Fruit fly (Drosophila melanogaster) whole organism, embryonic: ENCODE measurements around the gene Indy.

Experiments
- BEAF-32 ChIP-seq: fragments of 200-800 bp; sonication (Bioruptor generic); optimal IDR thresholded peaks from 3 replicates; lab custom pipeline; 2017; ENCODE audit warnings: missing biosample characterization, missing genetic modification characterization, mild to moderate bottlenecking, moderate library complexity, missing genetic modification reagents
- Bdp1 ChIP-seq: fragments of 200-800 bp; sonication (Bioruptor generic); optimal IDR thresholded peaks from 3 replicates; lab custom pipeline; 2016; ENCODE audit warnings: missing biosample characterization, missing genetic modification characterization
- Blimp-1 ChIP-seq: fragments of 200-800 bp; sonication (Bioruptor generic); optimal IDR thresholded peaks from 3 replicates; lab custom pipeline; 2018; ENCODE audit warnings: missing biosample characterization, missing genetic modification characterization, mild to moderate bottlenecking, moderate library complexity, missing genetic modification reagents
- C15 ChIP-seq: fragments of 200-800 bp; sonication (Bioruptor generic); IDR thresholded peaks from 3 replicates; pipeline ENCODE4 v1.3.6; 2022; ENCODE audit warnings: missing biosample characterization, missing genetic modification characterization
- CG10267 ChIP-seq: fragments of 200-800 bp; sonication (Bioruptor generic); optimal IDR thresholded peaks from 2 replicates; lab custom pipeline; 2018; ENCODE audit warnings: missing biosample characterization, mild to moderate bottlenecking, missing genetic modification characterization, moderate library complexity
- CG13424 ChIP-seq: fragments of 200-800 bp; sonication (Bioruptor generic); optimal IDR thresholded peaks from 2 replicates; lab custom pipeline; 2019; ENCODE audit warnings: missing biosample characterization, mild to moderate bottlenecking, missing genetic modification characterization, moderate library complexity
- CG18599 ChIP-seq: fragments of 200-800 bp; sonication (Bioruptor generic); optimal IDR thresholded peaks from 3 replicates; lab custom pipeline; 2017; ENCODE audit warnings: missing biosample characterization, missing genetic modification characterization, mild to moderate bottlenecking, moderate library complexity, missing genetic modification reagents
- CG18619 ChIP-seq: fragments of 200-800 bp; sonication (Bioruptor generic); optimal IDR thresholded peaks from 3 replicates; lab custom pipeline; 2017; ENCODE audit warnings: missing biosample characterization, mild to moderate bottlenecking, missing genetic modification characterization
- CG2120 ChIP-seq: fragments of 200-800 bp; sonication (Bioruptor generic); optimal IDR thresholded peaks from 3 replicates; lab custom pipeline; 2016; ENCODE audit warnings: missing biosample characterization, missing genetic modification characterization
- CG2889 ChIP-seq: fragments of 200-800 bp; sonication (Bioruptor generic); IDR thresholded peaks from 3 replicates; pipeline ENCODE4 v1.3.6; 2022; ENCODE audit warnings: missing biosample characterization, missing genetic modification characterization
- CG4424 ChIP-seq: fragments of 200-800 bp; sonication (Bioruptor generic); optimal IDR thresholded peaks from 3 replicates; lab custom pipeline; 2016; ENCODE audit warnings: missing biosample characterization, missing genetic modification characterization
- CG7372 ChIP-seq: fragments of 200-800 bp; sonication (Bioruptor generic); IDR thresholded peaks from 2 replicates; pipeline ENCODE4 v1.3.6; 2022; ENCODE audit warnings: missing biosample characterization, missing genetic modification characterization
- CG8478 ChIP-seq: fragments of >200 bp; optimal IDR thresholded peaks from 2 replicates; lab custom pipeline; 2018
- D19A ChIP-seq: fragments of 200-800 bp; optimal IDR thresholded peaks from 3 replicates; lab custom pipeline; 2019; ENCODE audit warnings: missing biosample characterization, mild to moderate bottlenecking, missing genetic modification characterization, moderate library complexity
- Dfd ChIP-seq, 2 experiments: fragments of >200 bp; optimal IDR thresholded peaks; 2 replicates each; lab custom pipeline; 2017; ENCODE audit warnings: missing biosample characterization in 2 of 2, missing genetic modification characterization in 2 of 2
- Dip2 ChIP-seq: fragments of 200-800 bp; sonication (Bioruptor generic); IDR thresholded peaks from 2 replicates; pipeline ENCODE4 v1.3.6; 2022; ENCODE audit warnings: missing biosample characterization, missing genetic modification characterization
- Dref ChIP-seq: fragments of 200-800 bp; sonication (Bioruptor generic); IDR thresholded peaks from 2 replicates; pipeline ENCODE4 v1.3.6; 2022; ENCODE audit warnings: missing biosample characterization, missing genetic modification characterization
- Ets97D ChIP-seq: fragments of 200-800 bp; sonication (Bioruptor generic); optimal IDR thresholded peaks from 3 replicates; lab custom pipeline; 2016; ENCODE audit warnings: missing biosample characterization, missing genetic modification characterization
- H2.0 ChIP-seq: fragments of 200-800 bp; sonication (Bioruptor generic); IDR thresholded peaks from 2 replicates; pipeline ENCODE4 v1.3.6; 2022; ENCODE audit warnings: missing biosample characterization, missing genetic modification characterization
- HmgD ChIP-seq: fragments of 200-800 bp; sonication (Bioruptor generic); optimal IDR thresholded peaks from 3 replicates; lab custom pipeline; 2016; ENCODE audit warnings: missing biosample characterization, missing genetic modification characterization
- Lhr ChIP-seq: fragments of 200-800 bp; sonication (Bioruptor generic); optimal IDR thresholded peaks from 3 replicates; lab custom pipeline; 2017; ENCODE audit warnings: mild to moderate bottlenecking, missing biosample characterization, missing genetic modification reagents, missing genetic modification characterization
- Lpt ChIP-seq: fragments of >200 bp; optimal IDR thresholded peaks from 2 replicates; lab custom pipeline; 2018; ENCODE audit warnings: missing biosample characterization, missing genetic modification characterization
- Nf-YB ChIP-seq: fragments of 200-800 bp; sonication (Bioruptor generic); optimal IDR thresholded peaks from 3 replicates; lab custom pipeline; 2019; ENCODE audit warnings: missing biosample characterization, mild to moderate bottlenecking, missing genetic modification characterization, moderate library complexity
- Sry-β ChIP-seq: fragments of 200-800 bp; sonication (Bioruptor generic); optimal IDR thresholded peaks from 2 replicates; lab custom pipeline; 2018; ENCODE audit warnings: missing biosample characterization, mild to moderate bottlenecking, missing genetic modification characterization, moderate library complexity
- aop ChIP-seq: fragments of 200-800 bp; sonication (Bioruptor generic); IDR thresholded peaks from 2 replicates; pipeline ENCODE4 v1.3.6; 2022; ENCODE audit warnings: missing biosample characterization, missing genetic modification characterization
- cg ChIP-seq: fragments of 200-800 bp; sonication (Bioruptor generic); optimal IDR thresholded peaks from 3 replicates; lab custom pipeline; 2019; ENCODE audit warnings: missing biosample characterization, mild to moderate bottlenecking, missing genetic modification characterization, moderate library complexity
- chinmo ChIP-seq: fragments of 200-800 bp; sonication (Bioruptor generic); IDR thresholded peaks from 4 replicates; pipeline ENCODE4 v1.3.6; 2022; ENCODE audit warnings: missing biosample characterization, missing genetic modification characterization; ENCODE audit not compliant: partially characterized antibody
- cwo ChIP-seq: fragments of 200-800 bp; sonication (Bioruptor generic); optimal IDR thresholded peaks from 3 replicates; lab custom pipeline; 2017; ENCODE audit warnings: missing biosample characterization, missing genetic modification characterization, mild to moderate bottlenecking, moderate library complexity, missing genetic modification reagents
- da ChIP-seq: fragments of 200-800 bp; sonication (Bioruptor generic); optimal IDR thresholded peaks from 2 replicates; lab custom pipeline; 2016; ENCODE audit warnings: missing biosample characterization, missing genetic modification characterization
- exex ChIP-seq: fragments of 200-800 bp; sonication (Bioruptor generic); optimal IDR thresholded peaks from 4 replicates; lab custom pipeline; 2018; ENCODE audit warnings: missing biosample characterization, mild to moderate bottlenecking, missing genetic modification characterization, moderate library complexity
- hbn ChIP-seq: fragments of 200-800 bp; sonication (Bioruptor generic); IDR thresholded peaks from 2 replicates; pipeline ENCODE4 v1.3.6; 2022; ENCODE audit warnings: missing biosample characterization, missing genetic modification characterization; ENCODE audit not compliant: partially characterized antibody
- lbe ChIP-seq: fragments of 200-800 bp; sonication (Bioruptor generic); optimal IDR thresholded peaks from 2 replicates; lab custom pipeline; 2016; ENCODE audit warnings: missing biosample characterization, mild to moderate bottlenecking, missing genetic modification characterization
- lmd ChIP-seq: fragments of 200-800 bp; sonication (Bioruptor generic); IDR thresholded peaks from 2 replicates; pipeline ENCODE4 v1.3.6; 2022; ENCODE audit warnings: missing biosample characterization, missing genetic modification characterization
- luna ChIP-seq: fragments of 200-800 bp; sonication (Bioruptor generic); optimal IDR thresholded peaks from 2 replicates; lab custom pipeline; 2016; ENCODE audit warnings: missing biosample characterization, missing genetic modification characterization
- onecut ChIP-seq: fragments of 200-800 bp; sonication (Bioruptor generic); IDR thresholded peaks from 2 replicates; pipeline ENCODE4 v1.3.6; 2022; ENCODE audit warnings: missing biosample characterization, missing genetic modification characterization
- phol ChIP-seq: fragments of 200-800 bp; sonication (Bioruptor generic); optimal IDR thresholded peaks from 3 replicates; lab custom pipeline; 2018; ENCODE audit warnings: missing biosample characterization, mild to moderate bottlenecking, missing genetic modification characterization, moderate library complexity
- prd ChIP-seq, 3 experiments: fragments of >200 bp in 2 of 3; fragments of 200-800 bp in 1 of 3; sonication (Bioruptor generic) in 1 of 3; optimal IDR thresholded peaks in 2 of 3; IDR thresholded peaks in 1 of 3; 2 replicates in 2 of 3; 3 replicates in 1 of 3; pipeline versions ENCODE4 v1.3.6 to Lab custom; 2017 to 2022; ENCODE audit warnings: missing biosample characterization in 1 of 3, missing genetic modification characterization in 1 of 3
- rib ChIP-seq: fragments of 200-800 bp; sonication (Bioruptor generic); IDR thresholded peaks from 2 replicates; pipeline ENCODE4 v1.3.6; 2022; ENCODE audit warnings: missing biosample characterization, missing genetic modification characterization
- scrt ChIP-seq: fragments of 200-800 bp; sonication (Bioruptor generic); optimal IDR thresholded peaks from 2 replicates; lab custom pipeline; 2018; ENCODE audit warnings: missing biosample characterization, mild to moderate bottlenecking, missing genetic modification characterization, moderate library complexity
- sd ChIP-seq: fragments of 200-800 bp; sonication (Bioruptor generic); optimal IDR thresholded peaks from 3 replicates; lab custom pipeline; 2018; ENCODE audit warnings: missing biosample characterization, mild to moderate bottlenecking, missing genetic modification characterization, moderate library complexity
- sna ChIP-seq: fragments of 200-800 bp; sonication (Bioruptor generic); IDR thresholded peaks from 2 replicates; pipeline ENCODE4 v1.3.6; 2022; ENCODE audit warnings: missing biosample characterization, missing genetic modification characterization; ENCODE audit not compliant: partially characterized antibody
- so ChIP-seq: fragments of 200-800 bp; sonication (Bioruptor generic); IDR thresholded peaks from 3 replicates; pipeline ENCODE4 v1.3.6; 2022; ENCODE audit warnings: missing biosample characterization, missing genetic modification characterization
- sug ChIP-seq: fragments of 200-800 bp; optimal IDR thresholded peaks from 2 replicates; lab custom pipeline; 2019; ENCODE audit warnings: missing biosample characterization, mild to moderate bottlenecking, missing genetic modification characterization, moderate library complexity
- vnd ChIP-seq: fragments of 200-800 bp; sonication (Bioruptor generic); IDR thresholded peaks from 3 replicates; pipeline ENCODE4 v1.3.6; 2022; ENCODE audit warnings: missing biosample characterization, missing genetic modification characterization; ENCODE audit not compliant: partially characterized antibody
- yki ChIP-seq: fragments of >200 bp; optimal IDR thresholded peaks from 3 replicates; lab custom pipeline; 2018

The Indy gene

DNA sequence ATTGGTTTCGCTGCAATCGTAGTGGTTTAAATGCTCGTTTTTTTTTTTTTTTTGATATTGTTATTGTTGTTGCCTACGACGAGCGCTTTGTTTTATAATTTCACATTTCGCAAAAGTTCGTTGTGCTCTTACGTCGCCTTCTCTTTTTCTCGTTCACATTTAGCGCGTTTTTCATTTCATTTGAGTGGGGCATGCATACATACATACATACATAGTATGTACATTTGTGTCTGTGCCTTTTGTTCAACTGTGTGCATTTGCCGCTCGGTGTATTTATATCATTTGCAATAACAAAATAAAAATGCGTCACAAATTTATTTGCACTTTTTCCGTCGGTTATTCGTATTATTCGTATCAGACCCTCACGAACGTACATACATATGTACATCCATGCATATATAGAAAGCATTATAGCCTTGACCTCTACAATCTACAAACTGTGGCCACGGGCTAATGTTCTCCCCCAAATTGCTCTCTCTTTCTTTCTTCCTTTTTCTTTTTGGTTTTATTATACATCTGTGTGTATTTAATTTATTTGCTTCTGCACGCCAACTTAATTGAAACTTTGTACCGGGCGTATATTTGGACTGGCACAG lies 33.8 kb downstream of the Indy start:
- no peak for TF ChIP-seq H2.0 (GFP tag; lab: Robert Waterston, UW)
- TF ChIP-seq CG8478 (lab: Kevin White, UChicago): no peak
- no peak for TF ChIP-seq Bdp1 (GFP tag; lab: Kevin White, UChicago)
- TF ChIP-seq cg: peak; percentile 30
- no peak for TF ChIP-seq CG4424
- TF ChIP-seq CG13424 (tag; lab: Kevin White, UChicago): no peak
- TF ChIP-seq Dip2 (GFP tag; lab: Robert Waterston, UW): no peak
- TF ChIP-seq hbn (GFP tag; lab: Robert Waterston, UW): no peak
- TF ChIP-seq chinmo: 0 out of 4 replicates have a peak, but pooled peaks have one; percentile 34
- TF ChIP-seq CG18599 (GFP tag; lab: Kevin White, UChicago): no peak
- peak; percentile 32 for TF ChIP-seq lbe (GFP tag; lab: Kevin White, UChicago)

DNA sequence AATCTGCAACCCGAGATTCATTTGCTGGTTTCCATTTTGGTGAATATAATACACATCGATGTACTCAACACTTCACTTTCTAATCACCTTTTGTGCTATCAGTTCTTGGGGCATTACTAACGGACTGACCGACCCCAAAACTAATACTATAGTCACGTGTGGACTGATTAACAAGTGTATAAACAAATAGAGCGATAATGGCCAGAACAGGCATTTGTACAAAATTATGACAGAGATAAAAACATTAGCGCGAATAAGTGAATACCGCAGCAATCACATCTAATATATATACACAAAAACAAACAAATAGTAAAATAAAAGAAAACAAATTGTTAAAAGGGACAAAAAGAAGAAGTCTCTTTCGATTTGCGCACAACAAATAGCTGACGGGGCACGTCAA lies 35.6 kb downstream of the Indy start:
- TF ChIP-seq sd (tag; lab: Kevin White, UChicago) (peak; percentile 40), sug (tag; lab: Kevin White, UChicago) (peak; percentile 8), cwo (GFP tag; lab: Kevin White, UChicago) (peak; percentile 88), rib (GFP tag; lab: Robert Waterston, UW) (no peak), exex (peak; percentile 52)
- TF ChIP-seq, all 482 proteins: peak for 4

DNA sequence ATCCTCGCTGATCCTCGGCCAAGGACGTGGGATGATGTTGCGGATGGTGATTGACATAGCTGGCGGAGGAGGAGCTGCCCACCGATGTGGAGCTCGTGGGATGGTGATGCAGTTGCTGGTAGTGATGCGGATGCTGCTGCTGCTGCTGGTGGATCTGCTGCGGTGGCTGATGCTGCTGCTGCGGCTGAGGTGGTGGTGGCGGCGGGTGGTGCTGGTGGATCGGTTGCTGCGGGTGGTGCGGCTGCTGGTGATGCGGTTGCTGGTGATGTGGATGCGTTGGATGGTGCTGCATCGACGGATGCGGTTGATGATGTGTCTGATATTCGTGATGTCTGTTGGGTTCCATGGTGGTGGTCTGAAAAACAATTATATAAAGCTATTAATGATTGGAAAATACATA lies 37.0 kb downstream of the Indy start:
- no peak for TF ChIP-seq sna (GFP tag; lab: Robert Waterston, UW)
- no peak for TF ChIP-seq Lpt (GFP tag; lab: Kevin White, UChicago)
- TF ChIP-seq Dfd (GFP tag; optimal IDR thresholded peaks at IDR 0.05; lab: Kevin White, UChicago): peak in 1 of 2 experiments; percentile 56

DNA sequence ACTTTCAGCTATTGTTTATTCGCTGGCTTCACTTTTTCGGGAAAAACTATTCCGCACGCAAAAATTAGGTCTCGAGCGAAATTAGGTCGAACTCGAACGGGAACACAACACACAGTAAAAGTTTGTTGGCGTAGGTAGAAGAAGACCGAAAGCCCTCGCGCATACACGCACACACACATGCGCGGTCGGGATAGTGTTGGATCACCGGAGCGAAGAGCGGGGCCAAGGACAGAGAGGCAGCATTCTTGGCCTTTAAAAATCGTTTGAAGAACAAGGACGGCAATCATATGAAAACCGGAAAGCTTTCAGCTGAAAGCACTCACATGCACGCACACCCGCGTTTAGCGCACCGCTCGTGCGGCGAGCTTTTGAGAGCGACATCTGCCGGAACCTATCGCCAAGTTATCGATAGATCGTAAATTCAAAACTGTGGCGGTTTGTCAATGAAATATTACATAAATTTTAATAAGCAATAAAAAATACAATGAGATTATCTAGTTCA lies 44.8 kb downstream of the Indy start, which contains the start of gene ftz-f1:
TSS of gene ftz-f1 (minus strand) at position 116 of the 502 bp plus-strand sequence.
- TF ChIP-seq da (GFP tag; lab: Kevin White, UChicago) (no peak), CG2120 (GFP tag; lab: Kevin White, UChicago) (peak; percentile 32), luna (no peak), scrt (GFP tag; lab: Kevin White, UChicago) (peak; percentile 25), phol (tag; lab: Kevin White, UChicago) (no peak), CG18619 (GFP tag; lab: Kevin White, UChicago) (no peak), aop (no peak), yki (lab: Kevin White, UChicago) (no peak), CG10267 (tag; lab: Kevin White, UChicago) (no peak), Sry-β (GFP tag; lab: Kevin White, UChicago) (no peak), onecut (GFP tag; lab: Robert Waterston, UW) (peak; percentile 8; the same call in 1 of the 2 replicates), vnd (peak; percentile 77), CG7372 (GFP tag; lab: Robert Waterston, UW) (no peak), Lhr (GFP tag; lab: Kevin White, UChicago) (peak; percentile 72), CG2889 (GFP tag; lab: Robert Waterston, UW) (no peak), Nf-YB (GFP tag; lab: Kevin White, UChicago) (peak; percentile 32), HmgD (GFP tag; lab: Kevin White, UChicago) (peak; percentile 48), Ets97D (GFP tag; lab: Kevin White, UChicago) (peak; percentile 23), D19A (tag; lab: Kevin White, UChicago) (no peak), prd (optimal IDR thresholded peaks at IDR 0.05; lab: Kevin White, UChicago) (no peak), prd (GFP tag; IDR thresholded peaks at IDR 0.05; lab: Robert Waterston, UW) (0 out of 3 replicates have a peak, but pooled peaks have one; percentile 11), BEAF-32 (GFP tag; lab: Kevin White, UChicago) (peak; percentile 92), so (GFP tag; lab: Robert Waterston, UW) (0 out of 3 replicates have a peak, but pooled peaks have one; percentile 9), lmd (GFP tag; lab: Robert Waterston, UW) (no peak), Blimp-1 (GFP tag; lab: Kevin White, UChicago) (peak; percentile 97), Dref (GFP tag; lab: Robert Waterston, UW) (peak; percentile 97), sd (tag; lab: Kevin White, UChicago) (peak; percentile 97), C15 (GFP tag; lab: Robert Waterston, UW) (no peak)
